Worm (Caenorhabditis elegans) whole organism, late embryonic: ENCODE measurements around the gene ncx-9.

Source experiments
- C38D4.7 ChIP-seq: fragments of 200-800 bp; sonication (Bioruptor generic); optimal IDR thresholded peaks from 2 replicates; lab custom pipeline; 2018; ENCODE audit warnings: mild to moderate bottlenecking, missing genetic modification characterization, moderate library complexity, missing compliant biosample characterization
- F13H6.1 ChIP-seq: sonication (generic microtip); optimal IDR thresholded peaks from 2 replicates; lab custom pipeline; 2016; ENCODE audit warnings: missing genetic modification characterization, missing compliant biosample characterization
- K02D7.2 ChIP-seq: sonication (generic microtip); optimal IDR thresholded peaks from 2 replicates; lab custom pipeline; 2017; ENCODE audit warnings: mild to moderate bottlenecking, missing genetic modification characterization, missing compliant biosample characterization
- K09A11.1 ChIP-seq: sonication (generic microtip); optimal IDR thresholded peaks from 2 replicates; lab custom pipeline; 2017; ENCODE audit warnings: antibody characterized with exemption, mild to moderate bottlenecking, missing genetic modification characterization, missing compliant biosample characterization; ENCODE audit not compliant: insufficient read depth
- ahr-1 ChIP-seq: sonication (generic microtip); optimal IDR thresholded peaks from 2 replicates; lab custom pipeline; 2016; ENCODE audit warnings: missing genetic modification characterization, missing compliant biosample characterization
- ceh-14 ChIP-seq: sonication (generic microtip); optimal IDR thresholded peaks from 2 replicates; lab custom pipeline; 2016; ENCODE audit warnings: missing genotype, missing genetic modification characterization, missing compliant biosample characterization
- ceh-18 ChIP-seq: sonication (generic microtip); optimal IDR thresholded peaks from 2 replicates; lab custom pipeline; 2016; ENCODE audit warnings: missing genetic modification characterization, missing compliant biosample characterization
- ceh-19 ChIP-seq: fragments of 200-800 bp; sonication (Bioruptor generic); optimal IDR thresholded peaks from 2 replicates; lab custom pipeline; 2018; ENCODE audit warnings: mild to moderate bottlenecking, missing genetic modification characterization, missing compliant biosample characterization
- ceh-2 ChIP-seq: sonication (generic microtip); optimal IDR thresholded peaks from 2 replicates; lab custom pipeline; 2016; ENCODE audit warnings: missing genotype, missing genetic modification characterization, missing compliant biosample characterization
- ceh-24 ChIP-seq: sonication (generic microtip); optimal IDR thresholded peaks from 2 replicates; lab custom pipeline; 2016; ENCODE audit warnings: mild to moderate bottlenecking, missing genetic modification characterization, missing compliant biosample characterization
- ceh-30 ChIP-seq: fragments of 150-350 bp; optimal IDR thresholded peaks from 2 replicates; lab custom pipeline; 2014; ENCODE audit warnings: missing biosample characterization, missing genetic modification characterization
- ceh-45 ChIP-seq: fragments of 200-800 bp; sonication (Bioruptor generic); IDR thresholded peaks from 2 replicates; pipeline ENCODE4 v1.3.6; 2022; ENCODE audit warnings: missing genetic modification reagents, missing genetic modification characterization, missing compliant biosample characterization
- ceh-6 ChIP-seq: fragments of 200-800 bp; sonication (Bioruptor generic); optimal IDR thresholded peaks from 2 replicates; lab custom pipeline; 2018; ENCODE audit warnings: mild to moderate bottlenecking, missing genetic modification characterization, missing compliant biosample characterization
- ceh-9 ChIP-seq: sonication (generic microtip); optimal IDR thresholded peaks from 2 replicates; lab custom pipeline; 2016; ENCODE audit warnings: mild to moderate bottlenecking, missing genetic modification characterization, inconsistent platforms, missing compliant biosample characterization
- che-1 ChIP-seq: sonication (generic microtip); optimal IDR thresholded peaks from 2 replicates; lab custom pipeline; 2016; ENCODE audit warnings: mild to moderate bottlenecking, missing genetic modification characterization, missing compliant biosample characterization
- elt-2 ChIP-seq: sonication (generic microtip); optimal IDR thresholded peaks from 2 replicates; lab custom pipeline; 2016; ENCODE audit warnings: missing genetic modification reagents, missing genetic modification characterization, missing compliant biosample characterization
- elt-4 ChIP-seq: sonication (generic microtip); optimal IDR thresholded peaks from 2 replicates; lab custom pipeline; 2016; ENCODE audit warnings: missing genetic modification characterization, missing compliant biosample characterization
- eyg-1 ChIP-seq: sonication (generic microtip); optimal IDR thresholded peaks from 2 replicates; lab custom pipeline; 2016; ENCODE audit warnings: missing genotype, missing genetic modification characterization, missing compliant biosample characterization
- fax-1 ChIP-seq: sonication (generic microtip); optimal IDR thresholded peaks from 2 replicates; lab custom pipeline; 2016; ENCODE audit warnings: missing genotype, missing genetic modification characterization, missing compliant biosample characterization
- hlh-13 ChIP-seq: fragments of 200-800 bp; sonication (Bioruptor generic); optimal IDR thresholded peaks from 2 replicates; lab custom pipeline; 2018; ENCODE audit warnings: mild to moderate bottlenecking, missing genetic modification characterization, missing compliant biosample characterization
- hlh-6 ChIP-seq: sonication (generic microtip); optimal IDR thresholded peaks from 2 replicates; lab custom pipeline; 2016; ENCODE audit warnings: missing genotype, missing genetic modification characterization, missing compliant biosample characterization
- hlh-8 ChIP-seq: sonication (generic microtip); optimal IDR thresholded peaks from 2 replicates; lab custom pipeline; 2016; ENCODE audit warnings: missing genotype, missing genetic modification characterization, missing compliant biosample characterization
- madf-2 ChIP-seq: sonication (generic microtip); optimal IDR thresholded peaks from 2 replicates; lab custom pipeline; 2017; ENCODE audit warnings: missing genetic modification characterization, missing compliant biosample characterization
- mec-3 ChIP-seq: sonication (generic microtip); optimal IDR thresholded peaks from 2 replicates; lab custom pipeline; 2016; ENCODE audit warnings: borderline replicate concordance, missing genetic modification characterization, missing compliant biosample characterization
- nhr-232 ChIP-seq: sonication (generic microtip); optimal IDR thresholded peaks from 2 replicates; lab custom pipeline; 2016; ENCODE audit warnings: missing genetic modification characterization, missing compliant biosample characterization
- npax-4 ChIP-seq: sonication (generic microtip); optimal IDR thresholded peaks from 2 replicates; lab custom pipeline; 2016; ENCODE audit warnings: missing genetic modification characterization, missing compliant biosample characterization
- odd-2 ChIP-seq: sonication (generic microtip); optimal IDR thresholded peaks from 2 replicates; lab custom pipeline; 2017; ENCODE audit warnings: antibody characterized with exemption, mild to moderate bottlenecking, missing genetic modification characterization, missing compliant biosample characterization
- pag-3 ChIP-seq: sonication (generic microtip); optimal IDR thresholded peaks from 2 replicates; lab custom pipeline; 2016; ENCODE audit warnings: missing compliant biosample characterization, missing genetic modification characterization, borderline replicate concordance
- pat-9 ChIP-seq: fragments of 200-800 bp; sonication (Bioruptor generic); optimal IDR thresholded peaks from 2 replicates; lab custom pipeline; 2018; ENCODE audit warnings: mild to moderate bottlenecking, missing genetic modification characterization, moderate library complexity, missing compliant biosample characterization
- pax-1 ChIP-seq: fragments of 150-350 bp; optimal IDR thresholded peaks from 2 replicates; lab custom pipeline; 2014; ENCODE audit warnings: missing biosample characterization, missing genetic modification characterization
- pha-2 ChIP-seq: sonication (generic microtip); optimal IDR thresholded peaks from 2 replicates; lab custom pipeline; 2017; ENCODE audit warnings: mild to moderate bottlenecking, missing genetic modification characterization, missing compliant biosample characterization
- pha-4 ChIP-seq: fragments of 150-350 bp; optimal IDR thresholded peaks from 2 replicates; lab custom pipeline; 2018; ENCODE audit warnings: missing biosample characterization, missing genetic modification reagents, missing genetic modification characterization
- pqm-1 ChIP-seq: sonication (generic microtip); optimal IDR thresholded peaks from 2 replicates; lab custom pipeline; 2016; ENCODE audit warnings: missing genetic modification characterization, missing compliant biosample characterization
- pros-1 ChIP-seq: fragments of 150-350 bp; optimal IDR thresholded peaks from 2 replicates; lab custom pipeline; 2014; ENCODE audit warnings: missing biosample characterization, missing genetic modification reagents, missing genetic modification characterization
- sox-2 ChIP-seq: fragments of 200-800 bp; sonication (Bioruptor generic); IDR thresholded peaks from 2 replicates; pipeline ENCODE4 v1.3.6; 2022; ENCODE audit warnings: missing genetic modification reagents, missing genetic modification characterization, missing compliant biosample characterization
- syd-9 ChIP-seq: sonication (generic microtip); optimal IDR thresholded peaks from 2 replicates; lab custom pipeline; 2016; ENCODE audit warnings: mild to moderate bottlenecking, missing genetic modification characterization, moderate library complexity, missing compliant biosample characterization
- ttx-3 ChIP-seq: sonication (generic microtip); optimal IDR thresholded peaks from 2 replicates; lab custom pipeline; 2016; ENCODE audit warnings: missing genetic modification reagents, missing genetic modification characterization, missing compliant biosample characterization
- unc-42 ChIP-seq: sonication (generic microtip); optimal IDR thresholded peaks from 2 replicates; lab custom pipeline; 2016; ENCODE audit warnings: missing genotype, missing genetic modification characterization, missing compliant biosample characterization
- unc-86 ChIP-seq: sonication (generic microtip); optimal IDR thresholded peaks from 2 replicates; lab custom pipeline; 2016; ENCODE audit warnings: missing genetic modification characterization, missing compliant biosample characterization
- ztf-16 ChIP-seq: sonication (generic microtip); optimal IDR thresholded peaks from 2 replicates; lab custom pipeline; 2017; ENCODE audit warnings: missing genetic modification characterization, missing compliant biosample characterization

Gene ncx-9

DNA sequence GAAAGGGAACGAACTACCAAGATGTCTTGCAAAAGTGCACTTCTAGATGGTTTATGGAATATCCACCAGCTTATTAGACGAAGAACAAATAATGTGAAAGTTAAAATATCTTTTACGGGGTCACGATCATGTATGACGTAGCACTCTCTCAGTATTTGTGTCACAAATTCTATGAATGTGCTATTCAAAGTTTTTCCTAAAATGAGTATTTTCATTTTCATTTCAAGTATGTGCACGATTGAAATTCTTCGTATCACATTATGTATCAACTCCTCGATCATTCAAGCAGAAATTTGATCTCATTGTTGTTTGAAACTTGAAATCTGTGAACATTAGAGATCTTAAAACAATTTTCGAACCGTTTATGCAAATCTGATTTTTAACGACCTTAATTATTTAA, 17.5 kb downstream of the ncx-9 start:
- TF ChIP-seq unc-42 (tag; lab: Kevin White, UChicago) (no peak), pqm-1 (tag; lab: Kevin White, UChicago) (no peak), ceh-6 (GFP tag; lab: Kevin White, UChicago) (no peak), hlh-6 (tag; lab: Kevin White, UChicago) (no peak), ztf-16 (tag; lab: Kevin White, UChicago) (no peak), hlh-13 (no peak), odd-2 (tag; lab: Kevin White, UChicago) (no peak), ceh-19 (GFP tag; lab: Kevin White, UChicago) (no peak), F13H6.1 (tag; lab: Kevin White, UChicago) (no peak), ceh-14 (no peak)

DNA sequence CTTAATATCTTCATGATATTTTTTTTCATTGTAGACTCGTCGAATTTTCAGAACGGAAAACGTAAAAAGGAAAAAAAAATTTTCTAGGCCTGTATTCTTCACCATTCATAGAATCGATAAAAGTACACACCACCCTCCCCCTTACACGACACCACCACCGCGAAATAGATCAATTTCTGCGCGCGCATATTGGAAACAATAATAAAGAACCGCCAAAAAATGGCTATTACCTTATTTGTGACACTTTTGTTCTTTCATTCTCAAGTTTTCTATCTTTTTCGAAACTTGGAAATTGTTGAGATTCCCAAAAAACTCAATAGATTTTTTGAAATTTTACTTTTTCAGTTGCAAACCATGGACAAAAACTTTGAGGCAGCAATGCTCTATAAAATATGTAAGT, 19.9 kb downstream of the ncx-9 start, which contains the start of gene F26G5.1:
TSS of gene F26G5.1 (plus strand) at position 339 of the 400 bp plus-strand sequence.
- TF ChIP-seq eyg-1 = no peak
- TF ChIP-seq ztf-16 (tag; lab: Kevin White, UChicago) = no peak
- TF ChIP-seq C38D4.7 (GFP tag; lab: Kevin White, UChicago) = no peak
- TF ChIP-seq hlh-8 (tag; lab: Kevin White, UChicago) = no peak
- TF ChIP-seq nhr-232 (tag; lab: Kevin White, UChicago) = no peak
- no peak for TF ChIP-seq ceh-30 (tag; lab: Kevin White, UChicago)
- no peak for TF ChIP-seq K09A11.1
- no peak for TF ChIP-seq ceh-24

DNA sequence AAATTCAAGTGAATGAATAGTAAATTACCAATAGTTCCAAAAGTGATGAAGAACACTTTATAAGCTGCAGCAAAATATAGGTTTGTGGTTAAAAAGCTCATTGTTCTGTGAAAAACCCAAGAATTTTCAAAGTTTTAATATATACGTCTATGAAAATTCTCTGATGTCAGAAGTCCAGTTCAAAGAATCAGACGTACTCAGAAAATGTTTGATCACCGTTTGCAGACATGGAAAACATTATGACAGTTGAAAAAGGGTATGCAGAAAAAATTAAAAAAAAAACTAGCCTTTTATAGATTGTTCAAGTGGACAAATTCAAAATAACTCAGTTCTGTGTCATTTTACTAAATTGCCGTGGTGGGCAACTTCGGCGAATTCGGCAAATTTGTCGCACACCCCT, 20.4 kb downstream of the ncx-9 start, which contains the start of gene srsx-10:
TSS of gene srsx-10 (minus strand) at position 101 of the 400 bp plus-strand sequence.
- TF ChIP-seq hlh-6 (tag; lab: Kevin White, UChicago) (no peak), madf-2 (no peak), K09A11.1 (no peak), pax-1 (tag; lab: Kevin White, UChicago) (no peak), mec-3 (tag; lab: Kevin White, UChicago) (no peak), eyg-1 (no peak), unc-86 (no peak), ceh-18 (tag; lab: Kevin White, UChicago) (no peak), C38D4.7 (GFP tag; lab: Kevin White, UChicago) (no peak), che-1 (tag; lab: Kevin White, UChicago) (no peak), npax-4 (tag; lab: Kevin White, UChicago) (no peak), ceh-2 (no peak), pros-1 (tag; lab: Kevin White, UChicago) (no peak), ceh-19 (GFP tag; lab: Kevin White, UChicago) (no peak)

DNA sequence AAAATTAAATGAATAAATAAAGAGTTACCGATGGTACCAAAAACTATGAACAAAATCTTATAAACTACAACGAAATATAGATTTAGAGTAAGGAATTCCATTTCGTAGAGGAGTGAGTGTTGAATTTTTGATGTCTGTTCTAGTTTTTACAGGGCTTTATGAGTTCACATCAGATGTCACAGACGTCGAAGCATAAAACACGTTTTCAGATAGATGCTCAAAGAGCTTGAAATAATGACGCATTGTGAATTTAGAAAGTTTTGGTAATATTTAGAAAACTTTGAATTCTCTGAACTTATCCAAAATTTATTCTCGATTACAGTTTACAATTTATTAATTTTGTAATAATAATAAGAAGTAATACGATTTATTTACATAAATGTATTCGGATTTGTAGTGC, 22.1 kb downstream of the ncx-9 start, which contains the start of gene srsx-9:
TSS of gene srsx-9 (minus strand) at position 101 of the 400 bp plus-strand sequence.
- no peak for TF ChIP-seq ceh-9 (tag; lab: Kevin White, UChicago)
- no peak for TF ChIP-seq ceh-45
- no peak for TF ChIP-seq pha-4 (tag; lab: Kevin White, UChicago)
- no peak for TF ChIP-seq sox-2 (GFP tag; lab: Robert Waterston, UW)
- no peak for TF ChIP-seq elt-4 (tag; lab: Kevin White, UChicago)
- no peak for TF ChIP-seq nhr-232 (tag; lab: Kevin White, UChicago)
- TF ChIP-seq hlh-8 (tag; lab: Kevin White, UChicago) = no peak
- TF ChIP-seq ceh-19 (GFP tag; lab: Kevin White, UChicago) = no peak
- no peak for TF ChIP-seq K02D7.2 (tag; lab: Kevin White, UChicago)
- TF ChIP-seq fax-1 = no peak
- TF ChIP-seq elt-2 (tag; lab: Kevin White, UChicago) = no peak
- no peak for TF ChIP-seq eyg-1
- no peak for TF ChIP-seq ttx-3 (tag; lab: Kevin White, UChicago)
- TF ChIP-seq syd-9 (tag; lab: Kevin White, UChicago) = no peak
- TF ChIP-seq ahr-1 (tag; lab: Kevin White, UChicago) = no peak
- no peak for TF ChIP-seq pha-2 (tag; lab: Kevin White, UChicago)
- TF ChIP-seq ceh-24 = no peak
- no peak for TF ChIP-seq pag-3
- TF ChIP-seq pat-9 (tag; lab: Kevin White, UChicago) = no peak
- no peak for TF ChIP-seq unc-86
